Fruit fly (Drosophila melanogaster) whole organism, embryonic: Measurements from ENCODE around the gene CG10301.

ENCODE experiments used
- Antp ChIP-seq: fragments of 200-800 bp; sonication (Bioruptor generic); optimal IDR thresholded peaks from 3 replicates; lab custom pipeline; 2016; ENCODE audit warnings: missing biosample characterization, missing genetic modification characterization
- Atf6 ChIP-seq: fragments of 200-800 bp; sonication (Bioruptor generic); IDR thresholded peaks from 2 replicates; pipeline ENCODE4 v1.3.6; 2022; ENCODE audit warnings: missing biosample characterization, missing genetic modification characterization
- Bgb ChIP-seq: fragments of 200-800 bp; sonication (Bioruptor generic); IDR thresholded peaks from 2 replicates; pipeline ENCODE4 v1.3.6; 2022; ENCODE audit warnings: missing biosample characterization, missing genetic modification characterization; ENCODE audit not compliant: partially characterized antibody
- CG10267 ChIP-seq: fragments of 200-800 bp; sonication (Bioruptor generic); optimal IDR thresholded peaks from 2 replicates; lab custom pipeline; 2018; ENCODE audit warnings: missing biosample characterization, mild to moderate bottlenecking, missing genetic modification characterization, moderate library complexity
- CG10979 ChIP-seq: fragments of 200-800 bp; sonication (Bioruptor generic); optimal IDR thresholded peaks from 2 replicates; lab custom pipeline; 2018; ENCODE audit warnings: missing biosample characterization, mild to moderate bottlenecking, missing genetic modification characterization, moderate library complexity
- CG11696 ChIP-seq: fragments of 200-800 bp; sonication (Bioruptor generic); IDR thresholded peaks from 2 replicates; pipeline ENCODE4 v1.3.6; 2022; ENCODE audit warnings: missing biosample characterization, missing genetic modification characterization
- CG12104 ChIP-seq: fragments of 200-800 bp; sonication (Bioruptor generic); optimal IDR thresholded peaks from 3 replicates; lab custom pipeline; 2016; ENCODE audit warnings: missing biosample characterization, missing genetic modification characterization
- CG1529 ChIP-seq: fragments of 200-800 bp; sonication (Bioruptor generic); optimal IDR thresholded peaks from 3 replicates; lab custom pipeline; 2018; ENCODE audit warnings: missing biosample characterization, missing genetic modification characterization
- CG15479 ChIP-seq: fragments of 200-800 bp; sonication (Bioruptor generic); optimal IDR thresholded peaks from 3 replicates; lab custom pipeline; 2019; ENCODE audit warnings: missing biosample characterization, mild to moderate bottlenecking, missing genetic modification characterization, moderate library complexity
- CG15601 ChIP-seq: fragments of 200-800 bp; sonication (Bioruptor generic); optimal IDR thresholded peaks from 3 replicates; lab custom pipeline; 2019; ENCODE audit warnings: missing biosample characterization, mild to moderate bottlenecking, missing genetic modification characterization, moderate library complexity
- CG1602 ChIP-seq: fragments of 200-800 bp; sonication (Bioruptor generic); optimal IDR thresholded peaks from 3 replicates; lab custom pipeline; 2016; ENCODE audit warnings: missing biosample characterization, missing genetic modification characterization
- CG16813 ChIP-seq: fragments of 200-800 bp; sonication (Bioruptor generic); IDR thresholded peaks from 3 replicates; pipeline ENCODE4 v1.3.6; 2022; ENCODE audit warnings: missing biosample characterization, missing genetic modification characterization; ENCODE audit not compliant: partially characterized antibody
- CG18262 ChIP-seq: fragments of 200-800 bp; optimal IDR thresholded peaks from 3 replicates; lab custom pipeline; 2019; ENCODE audit warnings: missing biosample characterization, mild to moderate bottlenecking, missing genetic modification characterization, moderate library complexity
- CG31365 ChIP-seq: fragments of 200-800 bp; sonication (Bioruptor generic); optimal IDR thresholded peaks from 2 replicates; lab custom pipeline; 2018; ENCODE audit warnings: missing biosample characterization, mild to moderate bottlenecking, missing genetic modification characterization
- CG31441 ChIP-seq: fragments of 200-800 bp; sonication (Bioruptor generic); IDR thresholded peaks from 2 replicates; pipeline ENCODE4 v1.3.6; 2022; ENCODE audit warnings: missing biosample characterization, missing genetic modification characterization
- CG34224 ChIP-seq: fragments of 200-800 bp; sonication (Bioruptor generic); IDR thresholded peaks from 3 replicates; pipeline ENCODE4 v1.3.6; 2022; ENCODE audit warnings: missing biosample characterization, missing genetic modification characterization; ENCODE audit not compliant: partially characterized antibody
- CG7556 ChIP-seq: fragments of 200-800 bp; sonication (Bioruptor generic); optimal IDR thresholded peaks from 2 replicates; lab custom pipeline; 2017; ENCODE audit warnings: missing biosample characterization, mild to moderate bottlenecking, missing genetic modification characterization
- CG7745 ChIP-seq: fragments of 200-800 bp; sonication (Bioruptor generic); optimal IDR thresholded peaks from 2 replicates; lab custom pipeline; 2018; ENCODE audit warnings: missing biosample characterization, mild to moderate bottlenecking, missing genetic modification characterization, moderate library complexity
- CG8944 ChIP-seq: fragments of 200-800 bp; sonication (Bioruptor generic); optimal IDR thresholded peaks from 3 replicates; lab custom pipeline; 2016; ENCODE audit warnings: missing biosample characterization, missing genetic modification characterization
- CG9932 ChIP-seq: fragments of 200-800 bp; sonication (Bioruptor generic); IDR thresholded peaks from 2 replicates; pipeline ENCODE4 v1.3.6; 2022; ENCODE audit warnings: missing biosample characterization, missing genetic modification characterization
- Camta ChIP-seq: fragments of 200-800 bp; sonication (Bioruptor generic); optimal IDR thresholded peaks from 2 replicates; lab custom pipeline; 2016; ENCODE audit warnings: missing biosample characterization, missing genetic modification characterization
- Elba2 ChIP-seq: fragments of 200-800 bp; sonication (Bioruptor generic); optimal IDR thresholded peaks from 3 replicates; lab custom pipeline; 2016; ENCODE audit warnings: missing biosample characterization, missing genetic modification characterization
- Ets65A ChIP-seq: fragments of 200-800 bp; sonication (Bioruptor generic); peaks from one replicate; lab custom pipeline; 2016; ENCODE audit warnings: missing biosample characterization, missing genetic modification characterization
- MBD-R2 ChIP-seq: fragments of 200-800 bp; sonication (Bioruptor generic); IDR thresholded peaks from 2 replicates; pipeline ENCODE4 v1.3.6; 2022; ENCODE audit warnings: missing biosample characterization, missing genetic modification characterization
- Mrtf ChIP-seq: fragments of 200-800 bp; sonication (Bioruptor generic); IDR thresholded peaks from 3 replicates; pipeline ENCODE4 v1.3.6; 2022; ENCODE audit warnings: missing biosample characterization, missing genetic modification characterization
- Myb ChIP-seq: fragments of 200-800 bp; sonication (Bioruptor generic); optimal IDR thresholded peaks from 2 replicates; lab custom pipeline; 2016; ENCODE audit warnings: missing biosample characterization, missing genetic modification characterization
- Nf-YA ChIP-seq: fragments of 200-800 bp; sonication (Bioruptor generic); IDR thresholded peaks from 2 replicates; pipeline ENCODE4 v1.3.6; 2022; ENCODE audit warnings: missing biosample characterization, missing genetic modification characterization
- Nf-YB ChIP-seq: fragments of 200-800 bp; sonication (Bioruptor generic); optimal IDR thresholded peaks from 3 replicates; lab custom pipeline; 2019; ENCODE audit warnings: missing biosample characterization, mild to moderate bottlenecking, missing genetic modification characterization, moderate library complexity
- Scr ChIP-seq: fragments of 200-800 bp; sonication (Bioruptor generic); IDR thresholded peaks from 2 replicates; pipeline ENCODE4 v1.3.6; 2022; ENCODE audit warnings: missing biosample characterization, missing genetic modification characterization; ENCODE audit not compliant: partially characterized antibody
- Sry-δ ChIP-seq: fragments of 200-800 bp; sonication (Bioruptor generic); optimal IDR thresholded peaks from 2 replicates; lab custom pipeline; 2016; ENCODE audit warnings: missing biosample characterization, missing genetic modification characterization
- Usf ChIP-seq: fragments of 200-800 bp; sonication (Bioruptor generic); optimal IDR thresholded peaks from 2 replicates; lab custom pipeline; 2017; ENCODE audit warnings: missing genotype, missing biosample characterization, missing genetic modification characterization
- Xrp1 ChIP-seq: fragments of 200-800 bp; sonication (Bioruptor generic); IDR thresholded peaks from 2 replicates; pipeline ENCODE4 v1.3.6; 2022; ENCODE audit warnings: missing biosample characterization, missing genetic modification characterization
- bbx ChIP-seq: fragments of 200-800 bp; sonication (Bioruptor generic); IDR thresholded peaks from 2 replicates; pipeline ENCODE4 v1.3.6; 2022; ENCODE audit warnings: missing biosample characterization, missing genetic modification characterization; ENCODE audit not compliant: partially characterized antibody
- bigmax ChIP-seq: fragments of 200-800 bp; sonication (Bioruptor generic); optimal IDR thresholded peaks from 2 replicates; lab custom pipeline; 2018; ENCODE audit warnings: missing biosample characterization, mild to moderate bottlenecking, missing genetic modification characterization
- crp ChIP-seq, 2 experiments: fragments of 200-800 bp; sonication (Bioruptor generic); optimal IDR thresholded peaks; 2 replicates in 1 of 2; 3 replicates in 1 of 2; lab custom pipeline; 2017; ENCODE audit warnings: missing biosample characterization in 2 of 2, missing genetic modification characterization in 2 of 2, mild to moderate bottlenecking in 1 of 2, moderate library complexity in 1 of 2
- danr ChIP-seq: fragments of 200-800 bp; sonication (Bioruptor generic); IDR thresholded peaks from 2 replicates; pipeline ENCODE4 v1.3.6; 2022; ENCODE audit warnings: missing biosample characterization, missing genetic modification characterization
- fd3F ChIP-seq: fragments of 200-800 bp; sonication (Bioruptor generic); optimal IDR thresholded peaks from 2 replicates; lab custom pipeline; 2018; ENCODE audit warnings: missing biosample characterization, mild to moderate bottlenecking, missing genetic modification characterization, moderate library complexity
- fd64A ChIP-seq: fragments of 200-800 bp; sonication (Bioruptor generic); optimal IDR thresholded peaks from 3 replicates; lab custom pipeline; 2018; ENCODE audit warnings: missing biosample characterization, mild to moderate bottlenecking, missing genetic modification characterization
- fu2 ChIP-seq: fragments of 200-800 bp; sonication (Bioruptor generic); optimal IDR thresholded peaks from 2 replicates; lab custom pipeline; 2016; ENCODE audit warnings: missing biosample characterization, missing genetic modification characterization
- hkb ChIP-seq, 2 experiments: fragments of 200-800 bp in 1 of 2; fragments of >200 bp in 1 of 2; sonication (Bioruptor generic) in 1 of 2; IDR thresholded peaks in 1 of 2; optimal IDR thresholded peaks in 1 of 2; 2 replicates each; pipeline versions ENCODE4 v1.3.6 to Lab custom; 2017 to 2022; ENCODE audit warnings: missing biosample characterization in 1 of 2, missing genetic modification characterization in 1 of 2
- kay ChIP-seq: fragments of 200-800 bp; sonication (Bioruptor generic); optimal IDR thresholded peaks from 2 replicates; lab custom pipeline; 2016; ENCODE audit warnings: missing biosample characterization, missing genetic modification characterization
- onecut ChIP-seq: fragments of 200-800 bp; sonication (Bioruptor generic); IDR thresholded peaks from 2 replicates; pipeline ENCODE4 v1.3.6; 2022; ENCODE audit warnings: missing biosample characterization, missing genetic modification characterization
- pum ChIP-seq: fragments of 200-800 bp; sonication (Bioruptor generic); optimal IDR thresholded peaks from 2 replicates; lab custom pipeline; 2016; ENCODE audit warnings: missing biosample characterization, missing genetic modification characterization
- sd ChIP-seq: fragments of 200-800 bp; sonication (Bioruptor generic); optimal IDR thresholded peaks from 3 replicates; lab custom pipeline; 2018; ENCODE audit warnings: missing biosample characterization, mild to moderate bottlenecking, missing genetic modification characterization, moderate library complexity
- sens ChIP-seq: fragments of 200-800 bp; sonication (Bioruptor generic); peaks from one replicate; lab custom pipeline; 2016; ENCODE audit warnings: missing biosample characterization, missing genetic modification characterization
- sim ChIP-seq: fragments of 200-800 bp; sonication (Bioruptor generic); IDR thresholded peaks from 2 replicates; pipeline ENCODE4 v1.3.6; 2022; ENCODE audit warnings: missing biosample characterization, missing genetic modification characterization
- sisA ChIP-seq: fragments of 200-800 bp; sonication (Bioruptor generic); IDR thresholded peaks from 2 replicates; pipeline ENCODE4 v1.3.6; 2022; ENCODE audit warnings: missing biosample characterization, missing genetic modification characterization
- unc-4 ChIP-seq: fragments of 200-800 bp; sonication (Bioruptor generic); IDR thresholded peaks from 2 replicates; pipeline ENCODE4 v1.3.6; 2022; ENCODE audit warnings: missing biosample characterization, missing genetic modification characterization; ENCODE audit not compliant: partially characterized antibody
- zfh1 ChIP-seq: fragments of 200-800 bp; sonication (Bioruptor generic); IDR thresholded peaks from 3 replicates; pipeline ENCODE4 v1.3.6; 2022; ENCODE audit warnings: missing biosample characterization, missing genetic modification characterization

Gene CG10301

dm6 chr3R:23760219-23761018 lies 50.5 kb downstream of the CG10301 start, which contains the start of gene SdhD (continued):
- TF ChIP-seq CG15479 (no peak), fd64A (GFP tag; lab: Kevin White, UChicago) (no peak), CG15601 (tag; lab: Kevin White, UChicago) (no peak), CG18262 (tag; lab: Kevin White, UChicago) (no peak), Ets65A (peak; percentile 74), Atf6 (peak; percentile 16; the same call in 1 of the 2 replicates), Antp (GFP tag; lab: Kevin White, UChicago) (no peak), bbx (GFP tag; lab: Robert Waterston, UW) (peak; percentile 64; the same call in 1 of the 2 replicates), unc-4 (peak; percentile 48), CG31441 (GFP tag; lab: Robert Waterston, UW) (no peak), CG34224 (GFP tag; lab: Robert Waterston, UW) (peak; percentile 63; the same call in 2 of the 3 replicates), kay (GFP tag; lab: Kevin White, UChicago) (no peak), crp (GFP tag; optimal IDR thresholded peaks at IDR 0.05; lab: Kevin White, UChicago) (peak in 1 of 2 experiments; percentile 75), zfh1 (GFP tag; lab: Robert Waterston, UW) (no peak), sim (no peak), Camta (GFP tag; lab: Kevin White, UChicago) (peak; percentile 24), Mrtf (GFP tag; lab: Robert Waterston, UW) (no peak), Usf (GFP tag; lab: Kevin White, UChicago) (no peak), bigmax (no peak), sd (tag; lab: Kevin White, UChicago) (no peak), CG16813 (GFP tag; lab: Robert Waterston, UW) (peak; percentile 12; the same call in 1 of the 3 replicates), hkb (optimal IDR thresholded peaks at IDR 0.05; lab: Kevin White, UChicago) (no peak), hkb (GFP tag; IDR thresholded peaks at IDR 0.05; lab: Robert Waterston, UW) (no peak), CG12104 (no peak), CG31365 (tag; lab: Kevin White, UChicago) (no peak), sisA (GFP tag; lab: Robert Waterston, UW) (no peak), Sry-δ (GFP tag; lab: Kevin White, UChicago) (peak; percentile 48), Nf-YB (GFP tag; lab: Kevin White, UChicago) (no peak), CG1529 (GFP tag; lab: Kevin White, UChicago) (no peak), fu2 (GFP tag; lab: Kevin White, UChicago) (no peak), CG8944 (GFP tag; lab: Kevin White, UChicago) (no peak), Bgb (GFP tag; lab: Robert Waterston, UW) (peak; percentile 66), Nf-YA (GFP tag; lab: Robert Waterston, UW) (no peak), Xrp1 (GFP tag; lab: Robert Waterston, UW) (no peak), CG10979 (no peak), CG7556 (peak; percentile 19), Scr (GFP tag; lab: Robert Waterston, UW) (peak; percentile 53), onecut (GFP tag; lab: Robert Waterston, UW) (peak; percentile 48; the same call in 1 of the 2 replicates), danr (no peak), CG9932 (GFP tag; lab: Robert Waterston, UW) (peak; percentile 56), pum (GFP tag; lab: Kevin White, UChicago) (no peak), fd3F (GFP tag; lab: Kevin White, UChicago) (no peak), MBD-R2 (GFP tag; lab: Robert Waterston, UW) (peak; percentile 93), CG11696 (GFP tag; lab: Robert Waterston, UW) (no peak), CG1602 (GFP tag; lab: Kevin White, UChicago) (no peak), CG10267 (peak; percentile 92), CG7745 (tag; lab: Kevin White, UChicago) (no peak), Myb (peak; percentile 53), sens (GFP tag; lab: Kevin White, UChicago) (peak; percentile 86), Elba2 (GFP tag; lab: Kevin White, UChicago) (peak; percentile 34)
